Worm (Caenorhabditis elegans) whole organism, early embryonic: ENCODE results near the gene Y54G9A.5.

Experiments
- F13C5.2 ChIP-seq: sonication (generic microtip); optimal IDR thresholded peaks from 2 replicates; lab custom pipeline; 2017; ENCODE audit warnings: mild to moderate bottlenecking, missing genetic modification characterization, inconsistent platforms, missing compliant biosample characterization
- ama-1 ChIP-seq: fragments of 150-350 bp; optimal IDR thresholded peaks from 2 replicates; lab custom pipeline; 2014
- ceh-13 ChIP-seq: fragments of 200-800 bp; sonication (Bioruptor generic); optimal IDR thresholded peaks from 2 replicates; lab custom pipeline; 2018; ENCODE audit warnings: mild to moderate bottlenecking, missing genetic modification characterization, missing compliant biosample characterization
- ceh-36 ChIP-seq: sonication (generic microtip); optimal IDR thresholded peaks from 2 replicates; lab custom pipeline; 2016; ENCODE audit warnings: missing genetic modification characterization, inconsistent platforms, missing compliant biosample characterization
- flt-1 ChIP-seq: fragments of 200-800 bp; sonication (Bioruptor generic); IDR thresholded peaks from 2 replicates; pipeline ENCODE4 v1.3.6; 2022; ENCODE audit warnings: missing genetic modification characterization, missing compliant biosample characterization
- hmbx-1 ChIP-seq: sonication (generic microtip); optimal IDR thresholded peaks from 2 replicates; lab custom pipeline; 2016; ENCODE audit warnings: mild to moderate bottlenecking, missing genetic modification characterization, missing compliant biosample characterization
- pes-1 ChIP-seq: fragments of 200-800 bp; sonication (Bioruptor generic); IDR thresholded peaks from 2 replicates; pipeline ENCODE4 v1.3.6; 2022; ENCODE audit warnings: missing genetic modification reagents, missing genetic modification characterization, missing compliant biosample characterization
- scrt-1 ChIP-seq: fragments of 200-800 bp; sonication (Bioruptor generic); IDR thresholded peaks from 2 replicates; pipeline ENCODE4 v1.3.6; 2022; ENCODE audit warnings: missing genetic modification characterization, missing compliant biosample characterization
- sea-1 ChIP-seq: fragments of 200-800 bp; sonication (Bioruptor generic); conservative IDR thresholded peaks from 2 replicates; pipeline ENCODE4 v1.3.6; 2022; ENCODE audit warnings: missing genetic modification characterization, missing compliant biosample characterization
- tbx-11 ChIP-seq: fragments of 200-800 bp; sonication (Bioruptor generic); IDR thresholded peaks from 2 replicates; pipeline ENCODE4 v1.3.6; 2022; ENCODE audit warnings: missing genetic modification characterization, missing compliant biosample characterization
- tbx-37 ChIP-seq: fragments of 200-800 bp; sonication (Bioruptor generic); conservative IDR thresholded peaks from 2 replicates; pipeline ENCODE4 v1.3.6; 2022; ENCODE audit warnings: missing genetic modification reagents, missing genetic modification characterization, missing compliant biosample characterization

- TF ChIP-seq ama-1 (lab: Kevin White, UChicago), result no peak
- TF ChIP-seq flt-1 (GFP tag; lab: Robert Waterston, UW), result no peak
- no peak for TF ChIP-seq ceh-13 (GFP tag; lab: Kevin White, UChicago)
- TF ChIP-seq tbx-11 (GFP tag; lab: Robert Waterston, UW), result no peak
- no peak for TF ChIP-seq sea-1
- TF ChIP-seq ceh-36, result no peak
- TF ChIP-seq pes-1, result no peak
- TF ChIP-seq tbx-37 (GFP tag; lab: Robert Waterston, UW), result no peak
- no peak for TF ChIP-seq scrt-1 (GFP tag; lab: Robert Waterston, UW)
- no peak for TF ChIP-seq F13C5.2 (tag; lab: Kevin White, UChicago)
- no peak for TF ChIP-seq hmbx-1 (tag; lab: Kevin White, UChicago)
These were observed 13.3 kb downstream of the Y54G9A.5 start, which contains the start of gene R06B9.5 for ce11 chrII:13736089-13736488.
